Worm (Caenorhabditis elegans) whole organism, L3 larva: ENCODE measurements around the gene Y105C5B.1413.

Experiments used
- elt-1 ChIP-seq: fragments of 150-350 bp; optimal IDR thresholded peaks from 2 replicates; lab custom pipeline; 2014; ENCODE audit warnings: missing biosample characterization, missing genetic modification characterization
- fos-1 ChIP-seq: fragments of 150-350 bp; optimal IDR thresholded peaks from 2 replicates; lab custom pipeline; 2014; ENCODE audit warnings: missing biosample characterization, missing genetic modification characterization
- nhr-28 ChIP-seq: fragments of 150-350 bp; optimal IDR thresholded peaks from 2 replicates; lab custom pipeline; 2014; ENCODE audit warnings: missing biosample characterization, missing genetic modification characterization
- snpc-4 ChIP-seq: fragments of 150-350 bp; optimal IDR thresholded peaks from 2 replicates; lab custom pipeline; 2014; ENCODE audit warnings: missing biosample characterization, missing genetic modification characterization
- ztf-4 ChIP-seq: fragments of 150-350 bp; optimal IDR thresholded peaks from 2 replicates; lab custom pipeline; 2014; ENCODE audit warnings: missing biosample characterization, missing genetic modification characterization

- TF ChIP-seq ztf-4 (tag; lab: Kevin White, UChicago) (no peak), nhr-28 (tag; lab: Kevin White, UChicago) (no peak), fos-1 (tag; lab: Kevin White, UChicago) (no peak), elt-1 (tag; lab: Kevin White, UChicago) (no peak), snpc-4 (tag; lab: Kevin White, UChicago) (no peak)
These were observed 8.3 kb upstream of the Y105C5B.1413 start for ce11 chrIV:16192754-16193153.
